Worm (Caenorhabditis elegans) whole organism, early embryonic: ENCODE data around the gene F28F5.4.

Source experiments
- F13C5.2 ChIP-seq: sonication (generic microtip); optimal IDR thresholded peaks from 2 replicates; lab custom pipeline; 2017; ENCODE audit warnings: mild to moderate bottlenecking, missing genetic modification characterization, inconsistent platforms, missing compliant biosample characterization
- aly-1 ChIP-seq: sonication (generic microtip); optimal IDR thresholded peaks from 2 replicates; lab custom pipeline; 2016; ENCODE audit warnings: missing genetic modification characterization, missing compliant biosample characterization
- ama-1 ChIP-seq: fragments of 150-350 bp; optimal IDR thresholded peaks from 2 replicates; lab custom pipeline; 2014
- ceh-13 ChIP-seq: fragments of 200-800 bp; sonication (Bioruptor generic); optimal IDR thresholded peaks from 2 replicates; lab custom pipeline; 2018; ENCODE audit warnings: mild to moderate bottlenecking, missing genetic modification characterization, missing compliant biosample characterization
- ceh-36 ChIP-seq: sonication (generic microtip); optimal IDR thresholded peaks from 2 replicates; lab custom pipeline; 2016; ENCODE audit warnings: missing genetic modification characterization, inconsistent platforms, missing compliant biosample characterization
- ets-7 ChIP-seq: sonication (generic microtip); optimal IDR thresholded peaks from 2 replicates; lab custom pipeline; 2016; ENCODE audit warnings: missing genotype, missing genetic modification characterization, missing compliant biosample characterization
- flt-1 ChIP-seq: fragments of 200-800 bp; sonication (Bioruptor generic); IDR thresholded peaks from 2 replicates; pipeline ENCODE4 v1.3.6; 2022; ENCODE audit warnings: missing genetic modification characterization, missing compliant biosample characterization
- hmbx-1 ChIP-seq: sonication (generic microtip); optimal IDR thresholded peaks from 2 replicates; lab custom pipeline; 2016; ENCODE audit warnings: mild to moderate bottlenecking, missing genetic modification characterization, missing compliant biosample characterization
- hmg-4 ChIP-seq: fragments of 200-800 bp; sonication (Bioruptor generic); optimal IDR thresholded peaks from 2 replicates; lab custom pipeline; 2018; ENCODE audit warnings: mild to moderate bottlenecking, missing genetic modification characterization, missing compliant biosample characterization
- hnd-1 ChIP-seq: sonication (generic microtip); optimal IDR thresholded peaks from 2 replicates; lab custom pipeline; 2016; ENCODE audit warnings: missing genetic modification characterization, missing compliant biosample characterization
- pes-1 ChIP-seq: fragments of 200-800 bp; sonication (Bioruptor generic); IDR thresholded peaks from 2 replicates; pipeline ENCODE4 v1.3.6; 2022; ENCODE audit warnings: missing genetic modification reagents, missing genetic modification characterization, missing compliant biosample characterization
- scrt-1 ChIP-seq: fragments of 200-800 bp; sonication (Bioruptor generic); IDR thresholded peaks from 2 replicates; pipeline ENCODE4 v1.3.6; 2022; ENCODE audit warnings: missing genetic modification characterization, missing compliant biosample characterization
- sea-1 ChIP-seq: fragments of 200-800 bp; sonication (Bioruptor generic); conservative IDR thresholded peaks from 2 replicates; pipeline ENCODE4 v1.3.6; 2022; ENCODE audit warnings: missing genetic modification characterization, missing compliant biosample characterization
- tbx-11 ChIP-seq: fragments of 200-800 bp; sonication (Bioruptor generic); IDR thresholded peaks from 2 replicates; pipeline ENCODE4 v1.3.6; 2022; ENCODE audit warnings: missing genetic modification characterization, missing compliant biosample characterization
- tbx-37 ChIP-seq: fragments of 200-800 bp; sonication (Bioruptor generic); conservative IDR thresholded peaks from 2 replicates; pipeline ENCODE4 v1.3.6; 2022; ENCODE audit warnings: missing genetic modification reagents, missing genetic modification characterization, missing compliant biosample characterization
- tra-4 ChIP-seq: sonication (generic microtip); optimal IDR thresholded peaks from 2 replicates; lab custom pipeline; 2017; ENCODE audit warnings: missing genetic modification characterization, missing compliant biosample characterization

Gene F28F5.4

DNA sequence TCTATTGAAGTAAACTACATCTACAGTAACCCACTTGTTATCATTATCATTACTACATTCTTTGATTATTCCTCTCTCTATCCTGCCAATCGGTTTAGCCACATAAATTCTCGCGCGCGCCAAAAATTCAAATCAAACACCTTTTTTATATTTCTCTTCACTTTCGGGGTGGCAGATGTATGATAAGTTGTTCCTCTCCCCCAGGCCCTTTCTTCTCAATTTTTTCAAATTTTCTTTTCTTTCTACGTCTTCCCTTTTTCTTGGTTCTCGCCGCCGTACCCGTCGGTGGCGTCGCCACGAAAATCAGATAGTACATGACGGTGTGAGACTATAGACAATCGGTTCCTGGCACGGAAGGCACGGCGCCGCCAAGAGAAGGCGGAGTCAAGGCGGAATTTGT is 18.9 kb downstream of the F28F5.4 start, which contains the start of gene R05H11.2:
TSS of gene R05H11.2 (plus strand) at position 333 of the 400 bp plus-strand sequence.
- TF ChIP-seq tbx-11 (GFP tag; lab: Robert Waterston, UW) (no peak), sea-1 (GFP tag; lab: Robert Waterston, UW) (no peak), hnd-1 (tag; lab: Kevin White, UChicago) (no peak), F13C5.2 (no peak), scrt-1 (GFP tag; lab: Robert Waterston, UW) (no peak), tra-4 (tag; lab: Kevin White, UChicago) (no peak), ceh-36 (tag; lab: Kevin White, UChicago) (no peak)

DNA sequence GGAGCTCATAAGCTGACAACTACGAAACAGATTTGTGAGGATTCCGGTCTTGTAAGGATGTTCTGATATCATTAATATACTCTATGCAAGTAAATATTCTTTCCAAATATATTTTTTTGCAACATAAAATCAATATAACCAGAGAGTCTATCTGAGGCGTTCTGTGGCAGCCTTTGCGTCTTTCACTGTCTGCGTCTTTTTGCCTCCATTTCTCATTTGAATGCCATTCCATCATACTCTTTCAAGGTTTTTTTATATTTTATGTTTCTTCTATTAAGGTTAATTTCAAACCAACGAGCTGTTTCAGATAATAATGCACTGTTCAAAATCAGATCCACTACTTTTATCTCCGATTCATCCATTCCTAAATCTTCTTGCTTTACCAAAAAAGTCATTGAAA is 21.5 kb downstream of the F28F5.4 start, which contains the start of gene R05H11.1:
TSS of gene R05H11.1 (plus strand) at position 301 of the 400 bp plus-strand sequence.
- TF ChIP-seq tbx-11 (GFP tag; lab: Robert Waterston, UW), result no peak
- no peak for TF ChIP-seq tra-4 (tag; lab: Kevin White, UChicago)
- no peak for TF ChIP-seq ceh-36 (tag; lab: Kevin White, UChicago)
- TF ChIP-seq pes-1, result no peak
- TF ChIP-seq tbx-37 (GFP tag; lab: Robert Waterston, UW), result no peak
- TF ChIP-seq flt-1 (GFP tag; lab: Robert Waterston, UW), result no peak
- no peak for TF ChIP-seq sea-1 (GFP tag; lab: Robert Waterston, UW)
- no peak for TF ChIP-seq aly-1 (tag; lab: Kevin White, UChicago)
- TF ChIP-seq F13C5.2, result no peak
- no peak for TF ChIP-seq scrt-1 (GFP tag; lab: Robert Waterston, UW)
- TF ChIP-seq hmbx-1 (tag; lab: Kevin White, UChicago), result no peak
- no peak for TF ChIP-seq ets-7 (tag; lab: Kevin White, UChicago)
- no peak for TF ChIP-seq hmg-4 (GFP tag; lab: Kevin White, UChicago)
- TF ChIP-seq ama-1 (lab: Kevin White, UChicago), result no peak
- TF ChIP-seq ceh-13 (GFP tag; lab: Kevin White, UChicago), result no peak
